Worm (Caenorhabditis elegans): Measurements from ENCODE around the gene C50B6.7.

The C50B6.7 gene

ce11 chrV:13286525-13286924 lies 38.3 kb downstream of the C50B6.7 start (continued):
- TF ChIP-seq jun-1 (tag; optimal IDR thresholded peaks at IDR 0.05) (no peak), swsn-7 (tag; optimal IDR thresholded peaks at IDR 0.05) (no peak)

DNA sequence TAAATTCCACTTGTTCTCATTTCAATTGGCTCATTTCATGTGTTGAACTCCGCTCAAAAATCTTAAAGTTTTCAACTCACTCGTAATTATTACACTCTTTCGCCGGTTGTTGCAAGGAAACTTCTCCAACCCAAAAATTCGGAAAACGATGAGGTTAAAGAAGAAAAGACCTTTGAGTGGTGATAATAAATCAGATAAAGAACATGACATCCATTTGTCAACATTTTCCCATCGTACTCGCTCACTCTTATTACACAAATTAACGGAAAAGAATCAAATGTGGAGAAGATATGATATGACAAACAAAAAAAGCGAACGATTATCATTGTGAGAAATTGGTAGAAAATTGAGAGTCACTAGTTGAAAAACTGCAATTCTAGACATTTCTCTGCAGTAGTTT lies 39.5 kb downstream of the C50B6.7 start:
- peak; percentile 26 for TF ChIP-seq blmp-1 (tag; optimal IDR thresholded peaks at IDR 0.05)
- no peak for TF ChIP-seq ceh-63 (GFP tag; optimal IDR thresholded peaks at IDR 0.05)
- peak in 1 of 2 experiments; percentile 23 for TF ChIP-seq lsy-2 (tag; optimal IDR thresholded peaks at IDR 0.05)
- peak; percentile 30 for TF ChIP-seq nhr-71 (tag; optimal IDR thresholded peaks at IDR 0.05)
- TF ChIP-seq rnt-1 (tag; optimal IDR thresholded peaks at IDR 0.05), result peak; percentile 62
- peak; percentile 73 for TF ChIP-seq lin-14 (GFP tag; optimal IDR thresholded peaks at IDR 0.05)
- no peak for TF ChIP-seq nhr-85 (tag)

DNA sequence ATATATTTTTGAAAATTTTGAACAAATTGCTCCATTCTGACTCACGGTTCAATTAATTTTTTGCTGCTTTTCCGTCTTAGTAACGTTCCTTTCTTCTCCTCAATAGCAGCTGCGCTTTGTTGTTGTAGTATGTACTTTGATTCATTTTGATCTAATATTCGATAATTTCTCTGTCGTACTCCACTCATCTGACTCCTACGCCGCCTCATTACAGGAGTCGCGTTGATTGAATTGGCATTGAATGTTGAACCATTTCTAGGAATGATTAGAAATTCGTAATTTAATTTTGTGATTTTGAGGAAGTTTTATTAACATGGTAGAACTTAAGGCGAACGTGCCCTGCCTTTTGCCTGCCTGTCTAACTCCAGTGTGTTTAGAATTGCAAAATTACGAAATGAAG lies 41.8 kb downstream of the C50B6.7 start:
- TF ChIP-seq nhr-237 (tag; optimal IDR thresholded peaks at IDR 0.05) (no peak), sox-4 (tag; optimal IDR thresholded peaks at IDR 0.05) (no peak), nhr-76 (tag; optimal IDR thresholded peaks at IDR 0.05) (no peak), pag-3 (tag; optimal IDR thresholded peaks at IDR 0.05; ENCODE audit: borderline replicate concordance, insufficient read depth) (no peak), blmp-1 (tag; optimal IDR thresholded peaks at IDR 0.05) (no peak), nhr-71 (tag; optimal IDR thresholded peaks at IDR 0.05) (peak; percentile 37), nhr-47 (tag; optimal IDR thresholded peaks at IDR 0.05) (no peak), lin-13 (GFP tag; optimal IDR thresholded peaks at IDR 0.05) (no peak)

- TF ChIP-seq lin-13 (GFP tag; optimal IDR thresholded peaks at IDR 0.05) (no peak), blmp-1 (tag; optimal IDR thresholded peaks at IDR 0.05) (peak; percentile 85), efl-1 (optimal IDR thresholded peaks at IDR 0.05) (no peak), efl-1 (GFP tag; optimal IDR thresholded peaks at IDR 0.05 in 1 of 2) (peak in 1 of 2 experiments; percentile 59)
Observed at ce11 chrV:13280382-13280781, 44.4 kb downstream of the C50B6.7 start.

DNA sequence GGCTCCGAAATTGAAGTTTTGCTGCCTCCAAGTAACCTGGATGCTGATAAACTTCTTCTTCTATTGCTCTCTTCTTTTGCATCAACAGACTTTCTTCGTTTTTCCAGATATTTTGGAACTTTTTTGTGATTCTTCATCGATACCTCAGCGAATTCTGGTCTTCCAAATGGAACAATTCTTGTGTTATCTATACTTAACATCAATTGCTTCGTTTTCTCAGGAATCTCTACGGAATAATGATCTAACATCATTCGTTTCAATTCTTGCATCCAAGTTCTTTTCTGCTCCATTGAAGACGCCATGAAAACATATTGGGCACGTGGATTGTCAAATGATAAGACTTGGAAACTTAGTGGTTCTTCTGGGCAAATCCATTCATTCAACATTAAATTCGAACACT lies 48.8 kb downstream of the C50B6.7 start, which contains the start of gene F32F2.4:
F32F2.4 (plus strand) TSS at position 301 of the 400 bp plus-strand sequence.
- no peak for TF ChIP-seq C34B4.2 (tag; optimal IDR thresholded peaks at IDR 0.05)
- TF ChIP-seq sptf-1 (tag; optimal IDR thresholded peaks at IDR 0.05), result no peak
- TF ChIP-seq efl-1 (optimal IDR thresholded peaks at IDR 0.05), result no peak
- no peak for TF ChIP-seq efl-1 (GFP tag; optimal IDR thresholded peaks at IDR 0.05 in 1 of 2)
- TF ChIP-seq unc-30 (tag; optimal IDR thresholded peaks at IDR 0.05), result no peak
- no peak for TF ChIP-seq irx-1 (tag; optimal IDR thresholded peaks at IDR 0.05)
- no peak for TF ChIP-seq ztf-4 (tag; optimal IDR thresholded peaks at IDR 0.05)
- no peak for TF ChIP-seq F16B12.6 (tag; optimal IDR thresholded peaks at IDR 0.05)
- TF ChIP-seq tlp-1 (tag; optimal IDR thresholded peaks at IDR 0.05), result no peak
- no peak for TF ChIP-seq fkh-10 (GFP tag; optimal IDR thresholded peaks at IDR 0.05)

DNA sequence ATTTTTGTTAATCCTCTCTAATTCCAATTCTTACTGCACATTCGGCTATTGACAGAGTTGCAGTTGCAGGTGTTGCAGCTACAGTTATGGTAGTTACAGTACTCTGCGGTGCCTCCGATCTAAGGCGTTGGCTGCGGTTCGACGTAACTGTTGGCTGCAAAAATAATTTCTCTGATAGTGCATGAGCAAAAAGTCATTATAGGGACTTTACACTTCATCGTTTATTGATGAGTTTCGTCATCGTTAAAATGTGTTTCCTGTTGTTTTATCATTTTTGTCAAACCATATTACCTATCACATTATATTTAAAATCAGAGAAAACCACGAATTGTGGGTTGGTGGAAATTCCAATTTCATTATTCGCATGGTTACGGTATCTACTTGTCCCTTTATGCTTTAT lies 50.2 kb downstream of the C50B6.7 start:
- TF ChIP-seq elt-3 (tag; optimal IDR thresholded peaks at IDR 0.05) (no peak), unc-30 (tag; optimal IDR thresholded peaks at IDR 0.05) (no peak), nhr-19 (GFP tag; conservative IDR thresholded peaks at IDR 0.05) (no peak), sup-37 (GFP tag; optimal IDR thresholded peaks at IDR 0.05) (no peak), mep-1 (tag; optimal IDR thresholded peaks at IDR 0.05) (no peak), fkh-8 (tag; optimal IDR thresholded peaks at IDR 0.05) (no peak), efl-1 (optimal IDR thresholded peaks at IDR 0.05) (no peak), efl-1 (GFP tag; optimal IDR thresholded peaks at IDR 0.05 in 1 of 2) (no peak), elt-2 (tag; optimal IDR thresholded peaks at IDR 0.05) (peak; percentile 52), pax-3 (tag; optimal IDR thresholded peaks at IDR 0.05) (peak; percentile 38)
